Worm (Caenorhabditis elegans) whole organism, L4 larva: ENCODE data around the gene snf-10.

Source experiments
- F26F4.8 ChIP-seq: fragments of 200-800 bp; sonication (Bioruptor generic); conservative IDR thresholded peaks from 2 replicates; pipeline ENCODE4 v1.3.6; 2022; ENCODE audit warnings: missing genetic modification characterization, missing compliant biosample characterization
- F49E8.2 ChIP-seq: sonication (generic microtip); optimal IDR thresholded peaks from 2 replicates; lab custom pipeline; 2016; ENCODE audit warnings: missing compliant biosample characterization, mild to moderate bottlenecking, missing genetic modification characterization, borderline replicate concordance
- T26A8.4 ChIP-seq: fragments of 200-800 bp; sonication (Bioruptor generic); IDR thresholded peaks from 2 replicates; pipeline ENCODE4 v1.3.6; 2022; ENCODE audit warnings: missing genetic modification characterization, missing compliant biosample characterization
- Y5F2A.4 ChIP-seq: fragments of 200-800 bp; sonication (Bioruptor generic); optimal IDR thresholded peaks from 2 replicates; lab custom pipeline; 2018; ENCODE audit warnings: mild to moderate bottlenecking, missing genetic modification characterization, missing compliant biosample characterization
- Y75B8A.6 ChIP-seq: fragments of 200-800 bp; sonication (Bioruptor generic); IDR thresholded peaks from 2 replicates; pipeline ENCODE4 v1.3.6; 2022; ENCODE audit warnings: missing genetic modification reagents, missing genetic modification characterization, missing compliant biosample characterization
- ZK337.2 ChIP-seq: fragments of 200-800 bp; sonication (Bioruptor generic); IDR thresholded peaks from 2 replicates; pipeline ENCODE4 v1.3.6; 2022; ENCODE audit warnings: missing genetic modification reagents, missing genetic modification characterization, missing compliant biosample characterization
- ceh-32 ChIP-seq: sonication (generic microtip); optimal IDR thresholded peaks from 2 replicates; lab custom pipeline; 2016; ENCODE audit warnings: mild to moderate bottlenecking, missing genetic modification characterization, missing compliant biosample characterization; ENCODE audit not compliant: poor library complexity
- ceh-62 ChIP-seq: sonication (generic microtip); optimal IDR thresholded peaks from 2 replicates; lab custom pipeline; 2017; ENCODE audit warnings: missing biosample characterization, missing genetic modification characterization
- daf-16 ChIP-seq, 3 experiments: sonication (generic microtip); optimal IDR thresholded peaks; 2 replicates each; lab custom pipeline; 2016 to 2017; ENCODE audit warnings: missing genetic modification characterization in 3 of 3, missing genetic modification reagents in 3 of 3, mild to moderate bottlenecking in 2 of 3, missing compliant biosample characterization in 2 of 3, missing biosample characterization in 1 of 3, moderate library complexity in 1 of 3
- dmd-6 ChIP-seq: fragments of 200-800 bp; sonication (Bioruptor generic); IDR thresholded peaks from 2 replicates; pipeline ENCODE4 v1.3.6; 2022; ENCODE audit warnings: missing genetic modification reagents, missing genetic modification characterization, missing compliant biosample characterization
- duxl-1 ChIP-seq: sonication (generic microtip); optimal IDR thresholded peaks from 2 replicates; lab custom pipeline; 2016; ENCODE audit warnings: mild to moderate bottlenecking, missing genetic modification characterization, moderate library complexity, missing compliant biosample characterization; ENCODE audit not compliant: poor library complexity
- dve-1 ChIP-seq: sonication (generic microtip); optimal IDR thresholded peaks from 2 replicates; lab custom pipeline; 2017; ENCODE audit warnings: antibody characterized with exemption, mild to moderate bottlenecking, missing genetic modification characterization, missing compliant biosample characterization; ENCODE audit not compliant: insufficient read depth
- egl-43 ChIP-seq: fragments of 200-800 bp; sonication (Bioruptor generic); IDR thresholded peaks from 2 replicates; pipeline ENCODE4 v1.3.6; 2022; ENCODE audit warnings: missing genetic modification reagents, missing genetic modification characterization, missing compliant biosample characterization
- fkh-10 ChIP-seq: fragments of 150-350 bp; optimal IDR thresholded peaks from 2 replicates; lab custom pipeline; 2014; ENCODE audit warnings: missing biosample characterization, missing genetic modification reagents, missing genetic modification characterization
- hlh-11 ChIP-seq: fragments of 200-800 bp; sonication (Bioruptor generic); optimal IDR thresholded peaks from 2 replicates; lab custom pipeline; 2018; ENCODE audit warnings: mild to moderate bottlenecking, missing genetic modification characterization, missing compliant biosample characterization
- hmg-1.1 ChIP-seq: fragments of 200-800 bp; sonication (Bioruptor generic); IDR thresholded peaks from 2 replicates; pipeline ENCODE4 v1.3.6; 2022; ENCODE audit warnings: missing genetic modification reagents, missing genetic modification characterization, missing compliant biosample characterization
- jun-1 ChIP-seq: fragments of 150-350 bp; optimal IDR thresholded peaks from 2 replicates; lab custom pipeline; 2014; ENCODE audit warnings: missing biosample characterization, missing genetic modification reagents, missing genetic modification characterization
- lim-7 ChIP-seq: fragments of 200-800 bp; sonication (Bioruptor generic); IDR thresholded peaks from 2 replicates; pipeline ENCODE4 v1.3.6; 2022; ENCODE audit warnings: missing genetic modification characterization, missing compliant biosample characterization
- lin-1 ChIP-seq: fragments of 200-800 bp; sonication (Bioruptor generic); IDR thresholded peaks from 2 replicates; pipeline ENCODE4 v1.3.6; 2022; ENCODE audit warnings: missing genetic modification reagents, missing genetic modification characterization, missing compliant biosample characterization
- lin-13 ChIP-seq: fragments of 150-350 bp; optimal IDR thresholded peaks from 2 replicates; lab custom pipeline; 2014; ENCODE audit warnings: missing biosample characterization, missing genetic modification reagents, missing genetic modification characterization
- lin-38 ChIP-seq: fragments of 200-800 bp; sonication (Bioruptor generic); IDR thresholded peaks from 2 replicates; pipeline ENCODE4 v1.3.6; 2022; ENCODE audit warnings: missing genetic modification reagents, missing genetic modification characterization, missing compliant biosample characterization
- madf-5 ChIP-seq, 2 experiments: fragments of 200-800 bp; sonication (Bioruptor generic); IDR thresholded peaks; 2 replicates each; pipeline ENCODE4 v1.3.6; 2022; ENCODE audit warnings: missing compliant biosample characterization in 2 of 2, missing genetic modification characterization in 2 of 2
- mdl-1 ChIP-seq, 2 experiments: fragments of 150-350 bp in 1 of 2; sonication (generic microtip) in 1 of 2; optimal IDR thresholded peaks; 2 replicates each; lab custom pipeline; 2014 to 2017; ENCODE audit warnings: missing biosample characterization in 2 of 2, missing genetic modification characterization in 2 of 2
- mes-2 ChIP-seq: sonication (generic microtip); optimal IDR thresholded peaks from 2 replicates; lab custom pipeline; 2016; ENCODE audit warnings: missing genotype, mild to moderate bottlenecking, missing genetic modification characterization, missing compliant biosample characterization; ENCODE audit not compliant: poor library complexity, severe bottlenecking
- mxl-3 ChIP-seq: fragments of 200-800 bp; sonication (Bioruptor generic); optimal IDR thresholded peaks from 2 replicates; lab custom pipeline; 2018; ENCODE audit warnings: mild to moderate bottlenecking, missing genetic modification characterization, missing compliant biosample characterization
- nhr-10 ChIP-seq: fragments of 150-350 bp; optimal IDR thresholded peaks from 2 replicates; lab custom pipeline; 2014; ENCODE audit warnings: missing biosample characterization, missing genetic modification characterization
- nhr-28 ChIP-seq: fragments of 150-350 bp; optimal IDR thresholded peaks from 2 replicates; lab custom pipeline; 2014; ENCODE audit warnings: missing biosample characterization, missing genetic modification characterization
- nhr-48 ChIP-seq: sonication (generic microtip); optimal IDR thresholded peaks from 2 replicates; lab custom pipeline; 2016; ENCODE audit warnings: mild to moderate bottlenecking, missing genetic modification characterization, missing compliant biosample characterization
- nhr-77 ChIP-seq: fragments of 150-350 bp; optimal IDR thresholded peaks from 2 replicates; lab custom pipeline; 2014; ENCODE audit warnings: missing biosample characterization, missing genetic modification characterization
- pha-4 ChIP-seq, 2 experiments: fragments of 150-350 bp in 1 of 2; fragments of 200-800 bp in 1 of 2; sonication (Bioruptor generic) in 1 of 2; IDR thresholded peaks in 1 of 2; optimal IDR thresholded peaks in 1 of 2; 2 replicates each; pipeline versions ENCODE4 v1.3.6 to Lab custom; 2014 to 2022; ENCODE audit warnings: missing genetic modification characterization in 2 of 2, missing genetic modification reagents in 2 of 2, missing biosample characterization in 1 of 2, missing compliant biosample characterization in 1 of 2
- php-3 ChIP-seq: fragments of 200-800 bp; sonication (Bioruptor generic); IDR thresholded peaks from 2 replicates; pipeline ENCODE4 v1.3.6; 2022; ENCODE audit warnings: missing genetic modification reagents, missing genetic modification characterization, missing compliant biosample characterization
- pqm-1 ChIP-seq: sonication (generic microtip); optimal IDR thresholded peaks from 2 replicates; lab custom pipeline; 2017; ENCODE audit warnings: missing biosample characterization, missing genetic modification characterization
- spr-1 ChIP-seq: sonication (generic microtip); optimal IDR thresholded peaks from 2 replicates; lab custom pipeline; 2016; ENCODE audit warnings: mild to moderate bottlenecking, missing genetic modification characterization, missing compliant biosample characterization
- spr-3 ChIP-seq: fragments of 200-800 bp; sonication (Bioruptor generic); optimal IDR thresholded peaks from 2 replicates; lab custom pipeline; 2018; ENCODE audit warnings: mild to moderate bottlenecking, missing genetic modification characterization, missing compliant biosample characterization
- unc-39 ChIP-seq: sonication (generic microtip); optimal IDR thresholded peaks from 2 replicates; lab custom pipeline; 2017; ENCODE audit warnings: missing biosample characterization, missing genetic modification characterization
- unc-62 ChIP-seq, 3 experiments: fragments of 150-350 bp in 1 of 3; sonication (generic microtip); optimal IDR thresholded peaks in 2 of 3; peaks in 1 of 3; 1 replicate in 1 of 3; 2 replicates in 2 of 3; lab custom pipeline; 2014 to 2017; ENCODE audit warnings: missing biosample characterization in 3 of 3, missing genetic modification characterization in 3 of 3, missing genetic modification reagents in 3 of 3, missing genotype in 1 of 3
- ztf-11 ChIP-seq: fragments of 150-350 bp; optimal IDR thresholded peaks from 2 replicates; lab custom pipeline; 2014; ENCODE audit warnings: missing biosample characterization, missing genetic modification characterization
- ztf-7 ChIP-seq: fragments of 150-350 bp; optimal IDR thresholded peaks from 2 replicates; lab custom pipeline; 2014; ENCODE audit warnings: missing biosample characterization, missing genetic modification characterization

snf-10 gene

ce11 chrV:10436612-10437011 is 4.0 kb downstream of the snf-10 start, which contains the start of gene set-22:
set-22 (plus strand) TSS chrV:10436912.
- no peak for TF ChIP-seq fkh-10 (GFP tag; lab: Kevin White, UChicago)
- no peak for TF ChIP-seq T26A8.4 (GFP tag; lab: Robert Waterston, UW)
- TF ChIP-seq unc-39 (tag; lab: Kevin White, UChicago): no peak
- TF ChIP-seq php-3 (GFP tag; lab: Robert Waterston, UW): no peak
- no peak for TF ChIP-seq daf-16 (GFP tag; optimal IDR thresholded peaks at IDR 0.05; lab: Kevin White, UChicago)
- TF ChIP-seq daf-16 (tag; optimal IDR thresholded peaks at IDR 0.05; lab: Kevin White, UChicago): no peak
- TF ChIP-seq nhr-10: no peak
- TF ChIP-seq lin-38 (GFP tag; lab: Robert Waterston, UW): no peak
- no peak for TF ChIP-seq hmg-1.1 (GFP tag; lab: Robert Waterston, UW)
- TF ChIP-seq F26F4.8 (GFP tag; lab: Robert Waterston, UW): no peak
- TF ChIP-seq madf-5 (GFP tag; IDR thresholded peaks at IDR 0.05; lab: Robert Waterston, UW): no peak
- no peak for TF ChIP-seq ztf-7 (tag; lab: Kevin White, UChicago)
- TF ChIP-seq, all 104 proteins: peak for 0

- no peak for TF ChIP-seq daf-16 (GFP tag; optimal IDR thresholded peaks at IDR 0.05; lab: Kevin White, UChicago)
- peak; percentile 14 for TF ChIP-seq daf-16 (tag; optimal IDR thresholded peaks at IDR 0.05; lab: Kevin White, UChicago)
- TF ChIP-seq dmd-6 (GFP tag; lab: Robert Waterston, UW): peak; percentile 54
- TF ChIP-seq duxl-1 (tag; lab: Kevin White, UChicago): no peak
- TF ChIP-seq F49E8.2 (tag; lab: Kevin White, UChicago): no peak
- TF ChIP-seq nhr-28 (tag; lab: Kevin White, UChicago): peak; percentile 36
- TF ChIP-seq ceh-32 (tag; lab: Kevin White, UChicago): no peak
- TF ChIP-seq ceh-62 (tag; lab: Kevin White, UChicago): no peak
- TF ChIP-seq spr-1 (tag; lab: Kevin White, UChicago): no peak
- TF ChIP-seq unc-62 (GFP tag; optimal IDR thresholded peaks at IDR 0.05 in 1 of 2; lab: Kevin White, UChicago): peak in 1 of 2 experiments; percentile 95
- no peak for TF ChIP-seq unc-62 (tag; optimal IDR thresholded peaks at IDR 0.05; lab: Kevin White, UChicago)
- TF ChIP-seq pqm-1 (tag; lab: Kevin White, UChicago): peak; percentile 44
- no peak for TF ChIP-seq spr-3 (GFP tag; lab: Kevin White, UChicago)
Observed at ce11 chrV:10435198-10435597, 5.4 kb downstream of the snf-10 start.

ce11 chrV:10433721-10434120 is 6.9 kb downstream of the snf-10 start, which contains the start of gene Y32F6A.4:
Y32F6A.4 (minus strand) TSS chrV:10434067.
- TF ChIP-seq ztf-11 (tag; lab: Kevin White, UChicago) (no peak), Y75B8A.6 (GFP tag; lab: Robert Waterston, UW) (no peak), pqm-1 (tag; lab: Kevin White, UChicago) (peak; percentile 69), Y5F2A.4 (no peak), nhr-10 (no peak), unc-62 (GFP tag; optimal IDR thresholded peaks at IDR 0.05 in 1 of 2; lab: Kevin White, UChicago) (peak in 1 of 2 experiments; percentile 81), unc-62 (tag; optimal IDR thresholded peaks at IDR 0.05; lab: Kevin White, UChicago) (no peak), hlh-11 (tag; lab: Kevin White, UChicago) (peak; percentile 15), php-3 (GFP tag; lab: Robert Waterston, UW) (peak; percentile 17; the same call in 1 of the 2 replicates), dve-1 (tag; lab: Kevin White, UChicago) (no peak), daf-16 (GFP tag; optimal IDR thresholded peaks at IDR 0.05; lab: Kevin White, UChicago) (no peak), daf-16 (tag; optimal IDR thresholded peaks at IDR 0.05; lab: Kevin White, UChicago) (peak; percentile 45), mxl-3 (GFP tag; lab: Kevin White, UChicago) (no peak), mes-2 (tag; lab: Kevin White, UChicago) (no peak), nhr-28 (tag; lab: Kevin White, UChicago) (peak; percentile 39), lin-38 (GFP tag; lab: Robert Waterston, UW) (no peak), lin-13 (GFP tag; lab: Kevin White, UChicago) (no peak), dmd-6 (GFP tag; lab: Robert Waterston, UW) (peak; percentile 41; the same call in 1 of the 2 replicates)
- TF ChIP-seq, all 104 proteins: peak for 7

ce11 chrV:10432607-10433006 is 8.0 kb downstream of the snf-10 start:
- TF ChIP-seq nhr-28 (tag; lab: Kevin White, UChicago) (peak; percentile 87), mdl-1 (tag; optimal IDR thresholded peaks at IDR 0.05; lab: Kevin White, UChicago) (peak in 1 of 2 experiments; percentile 64), hlh-11 (tag; lab: Kevin White, UChicago) (peak; percentile 74), php-3 (GFP tag; lab: Robert Waterston, UW) (peak; percentile 89), dve-1 (tag; lab: Kevin White, UChicago) (peak; percentile 88), daf-16 (GFP tag; optimal IDR thresholded peaks at IDR 0.05; lab: Kevin White, UChicago) (peak in 1 of 2 experiments; percentile 6), daf-16 (tag; optimal IDR thresholded peaks at IDR 0.05; lab: Kevin White, UChicago) (peak; percentile 91), nhr-48 (tag; lab: Kevin White, UChicago) (no peak), dmd-6 (GFP tag; lab: Robert Waterston, UW) (peak; percentile 89), lim-7 (no peak), pqm-1 (tag; lab: Kevin White, UChicago) (peak; percentile 99), pha-4 (GFP tag; IDR thresholded peaks at IDR 0.05; lab: Robert Waterston, UW) (peak; percentile 34; the same call in 1 of the 2 replicates), pha-4 (tag; optimal IDR thresholded peaks at IDR 0.05; lab: Kevin White, UChicago) (no peak), nhr-77 (tag; lab: Kevin White, UChicago) (peak; percentile 61), jun-1 (tag; lab: Kevin White, UChicago) (no peak), lin-1 (GFP tag; lab: Robert Waterston, UW) (peak; percentile 56; the same call in 1 of the 2 replicates), ZK337.2 (GFP tag; lab: Robert Waterston, UW) (no peak), egl-43 (no peak)
